Worm (Caenorhabditis elegans) whole organism, late embryonic: ENCODE measurements around the gene rab-33.

Experiments used
- C08G9.2 ChIP-seq: sonication (generic microtip); optimal IDR thresholded peaks from 2 replicates; lab custom pipeline; 2016; ENCODE audit warnings: mild to moderate bottlenecking, missing genetic modification characterization, moderate library complexity, missing compliant biosample characterization
- C38D4.7 ChIP-seq: fragments of 200-800 bp; sonication (Bioruptor generic); optimal IDR thresholded peaks from 2 replicates; lab custom pipeline; 2018; ENCODE audit warnings: mild to moderate bottlenecking, missing genetic modification characterization, moderate library complexity, missing compliant biosample characterization
- F13H6.1 ChIP-seq: sonication (generic microtip); optimal IDR thresholded peaks from 2 replicates; lab custom pipeline; 2016; ENCODE audit warnings: missing genetic modification characterization, missing compliant biosample characterization
- K02D7.2 ChIP-seq: sonication (generic microtip); optimal IDR thresholded peaks from 2 replicates; lab custom pipeline; 2017; ENCODE audit warnings: mild to moderate bottlenecking, missing genetic modification characterization, missing compliant biosample characterization
- K09A11.1 ChIP-seq: sonication (generic microtip); optimal IDR thresholded peaks from 2 replicates; lab custom pipeline; 2017; ENCODE audit warnings: antibody characterized with exemption, mild to moderate bottlenecking, missing genetic modification characterization, missing compliant biosample characterization; ENCODE audit not compliant: insufficient read depth
- T23F11.4 ChIP-seq: fragments of 200-800 bp; sonication (Bioruptor generic); optimal IDR thresholded peaks from 2 replicates; lab custom pipeline; 2018; ENCODE audit warnings: mild to moderate bottlenecking, missing genetic modification characterization, missing compliant biosample characterization
- ahr-1 ChIP-seq: sonication (generic microtip); optimal IDR thresholded peaks from 2 replicates; lab custom pipeline; 2016; ENCODE audit warnings: missing genetic modification characterization, missing compliant biosample characterization
- ama-1 ChIP-seq: fragments of 150-350 bp; optimal IDR thresholded peaks from 2 replicates; lab custom pipeline; 2014
- ceh-18 ChIP-seq: sonication (generic microtip); optimal IDR thresholded peaks from 2 replicates; lab custom pipeline; 2016; ENCODE audit warnings: missing genetic modification characterization, missing compliant biosample characterization
- ceh-19 ChIP-seq: fragments of 200-800 bp; sonication (Bioruptor generic); optimal IDR thresholded peaks from 2 replicates; lab custom pipeline; 2018; ENCODE audit warnings: mild to moderate bottlenecking, missing genetic modification characterization, missing compliant biosample characterization
- ceh-2 ChIP-seq: sonication (generic microtip); optimal IDR thresholded peaks from 2 replicates; lab custom pipeline; 2016; ENCODE audit warnings: missing genotype, missing genetic modification characterization, missing compliant biosample characterization
- ceh-22 ChIP-seq: sonication (generic microtip); optimal IDR thresholded peaks from 2 replicates; lab custom pipeline; 2017; ENCODE audit warnings: missing biosample characterization, missing genetic modification characterization
- ceh-24 ChIP-seq: sonication (generic microtip); optimal IDR thresholded peaks from 2 replicates; lab custom pipeline; 2016; ENCODE audit warnings: mild to moderate bottlenecking, missing genetic modification characterization, missing compliant biosample characterization
- ceh-30 ChIP-seq: fragments of 150-350 bp; optimal IDR thresholded peaks from 2 replicates; lab custom pipeline; 2014; ENCODE audit warnings: missing biosample characterization, missing genetic modification characterization
- ceh-31 ChIP-seq: sonication (generic microtip); optimal IDR thresholded peaks from 2 replicates; lab custom pipeline; 2016; ENCODE audit warnings: missing genetic modification characterization, missing compliant biosample characterization
- ceh-6 ChIP-seq: fragments of 200-800 bp; sonication (Bioruptor generic); optimal IDR thresholded peaks from 2 replicates; lab custom pipeline; 2018; ENCODE audit warnings: mild to moderate bottlenecking, missing genetic modification characterization, missing compliant biosample characterization
- ceh-9 ChIP-seq: sonication (generic microtip); optimal IDR thresholded peaks from 2 replicates; lab custom pipeline; 2016; ENCODE audit warnings: mild to moderate bottlenecking, missing genetic modification characterization, inconsistent platforms, missing compliant biosample characterization
- che-1 ChIP-seq: sonication (generic microtip); optimal IDR thresholded peaks from 2 replicates; lab custom pipeline; 2016; ENCODE audit warnings: mild to moderate bottlenecking, missing genetic modification characterization, missing compliant biosample characterization
- dmd-4 ChIP-seq: sonication (generic microtip); optimal IDR thresholded peaks from 2 replicates; lab custom pipeline; 2016; ENCODE audit warnings: borderline replicate concordance, missing genetic modification characterization, missing compliant biosample characterization
- dve-1 ChIP-seq: sonication (generic microtip); optimal IDR thresholded peaks from 2 replicates; lab custom pipeline; 2017; ENCODE audit warnings: antibody characterized with exemption, mild to moderate bottlenecking, missing genetic modification characterization, missing compliant biosample characterization
- elt-2 ChIP-seq: sonication (generic microtip); optimal IDR thresholded peaks from 2 replicates; lab custom pipeline; 2016; ENCODE audit warnings: missing genetic modification reagents, missing genetic modification characterization, missing compliant biosample characterization
- elt-4 ChIP-seq: sonication (generic microtip); optimal IDR thresholded peaks from 2 replicates; lab custom pipeline; 2016; ENCODE audit warnings: missing genetic modification characterization, missing compliant biosample characterization
- fkh-10 ChIP-seq: fragments of 150-350 bp; optimal IDR thresholded peaks from 2 replicates; lab custom pipeline; 2014; ENCODE audit warnings: missing biosample characterization, missing genetic modification reagents, missing genetic modification characterization
- fkh-6 ChIP-seq: sonication (generic microtip); optimal IDR thresholded peaks from 2 replicates; lab custom pipeline; 2016; ENCODE audit warnings: missing genetic modification characterization, missing compliant biosample characterization
- gmeb-2 ChIP-seq: sonication (generic microtip); optimal IDR thresholded peaks from 2 replicates; lab custom pipeline; 2016; ENCODE audit warnings: missing genetic modification characterization, inconsistent platforms, missing compliant biosample characterization
- hlh-13 ChIP-seq: fragments of 200-800 bp; sonication (Bioruptor generic); optimal IDR thresholded peaks from 2 replicates; lab custom pipeline; 2018; ENCODE audit warnings: mild to moderate bottlenecking, missing genetic modification characterization, missing compliant biosample characterization
- hlh-15 ChIP-seq: sonication (generic microtip); optimal IDR thresholded peaks from 2 replicates; lab custom pipeline; 2016; ENCODE audit warnings: missing genetic modification characterization, missing compliant biosample characterization
- hlh-8 ChIP-seq: sonication (generic microtip); optimal IDR thresholded peaks from 2 replicates; lab custom pipeline; 2016; ENCODE audit warnings: missing genotype, missing genetic modification characterization, missing compliant biosample characterization
- lim-6 ChIP-seq: sonication (generic microtip); optimal IDR thresholded peaks from 2 replicates; lab custom pipeline; 2016; ENCODE audit warnings: missing genetic modification characterization, missing compliant biosample characterization
- madf-2 ChIP-seq: sonication (generic microtip); optimal IDR thresholded peaks from 2 replicates; lab custom pipeline; 2017; ENCODE audit warnings: missing genetic modification characterization, missing compliant biosample characterization
- mec-3 ChIP-seq: sonication (generic microtip); optimal IDR thresholded peaks from 2 replicates; lab custom pipeline; 2016; ENCODE audit warnings: borderline replicate concordance, missing genetic modification characterization, missing compliant biosample characterization
- nhr-11 ChIP-seq: fragments of 150-350 bp; optimal IDR thresholded peaks from 2 replicates; lab custom pipeline; 2014; ENCODE audit warnings: missing biosample characterization, missing genetic modification characterization
- npax-4 ChIP-seq: sonication (generic microtip); optimal IDR thresholded peaks from 2 replicates; lab custom pipeline; 2016; ENCODE audit warnings: missing genetic modification characterization, missing compliant biosample characterization
- odd-2 ChIP-seq: sonication (generic microtip); optimal IDR thresholded peaks from 2 replicates; lab custom pipeline; 2017; ENCODE audit warnings: antibody characterized with exemption, mild to moderate bottlenecking, missing genetic modification characterization, missing compliant biosample characterization
- pag-3 ChIP-seq: sonication (generic microtip); optimal IDR thresholded peaks from 2 replicates; lab custom pipeline; 2016; ENCODE audit warnings: missing compliant biosample characterization, missing genetic modification characterization, borderline replicate concordance
- pat-9 ChIP-seq: fragments of 200-800 bp; sonication (Bioruptor generic); optimal IDR thresholded peaks from 2 replicates; lab custom pipeline; 2018; ENCODE audit warnings: mild to moderate bottlenecking, missing genetic modification characterization, moderate library complexity, missing compliant biosample characterization
- pha-4 ChIP-seq: fragments of 150-350 bp; optimal IDR thresholded peaks from 2 replicates; lab custom pipeline; 2018; ENCODE audit warnings: missing biosample characterization, missing genetic modification reagents, missing genetic modification characterization
- pqm-1 ChIP-seq: sonication (generic microtip); optimal IDR thresholded peaks from 2 replicates; lab custom pipeline; 2016; ENCODE audit warnings: missing genetic modification characterization, missing compliant biosample characterization
- pros-1 ChIP-seq: fragments of 150-350 bp; optimal IDR thresholded peaks from 2 replicates; lab custom pipeline; 2014; ENCODE audit warnings: missing biosample characterization, missing genetic modification reagents, missing genetic modification characterization
- ref-2 ChIP-seq: sonication (generic microtip); optimal IDR thresholded peaks from 2 replicates; lab custom pipeline; 2016; ENCODE audit warnings: missing genetic modification characterization, missing compliant biosample characterization
- rnt-1 ChIP-seq: sonication (generic microtip); optimal IDR thresholded peaks from 2 replicates; lab custom pipeline; 2016; ENCODE audit warnings: missing genetic modification characterization, missing compliant biosample characterization
- sox-2 ChIP-seq: fragments of 200-800 bp; sonication (Bioruptor generic); IDR thresholded peaks from 2 replicates; pipeline ENCODE4 v1.3.6; 2022; ENCODE audit warnings: missing genetic modification reagents, missing genetic modification characterization, missing compliant biosample characterization
- syd-9 ChIP-seq: sonication (generic microtip); optimal IDR thresholded peaks from 2 replicates; lab custom pipeline; 2016; ENCODE audit warnings: mild to moderate bottlenecking, missing genetic modification characterization, moderate library complexity, missing compliant biosample characterization
- tbx-2 ChIP-seq: sonication (generic microtip); optimal IDR thresholded peaks from 2 replicates; lab custom pipeline; 2016; ENCODE audit warnings: missing genetic modification characterization, missing compliant biosample characterization
- ttx-3 ChIP-seq: sonication (generic microtip); optimal IDR thresholded peaks from 2 replicates; lab custom pipeline; 2016; ENCODE audit warnings: missing genetic modification reagents, missing genetic modification characterization, missing compliant biosample characterization
- unc-55 ChIP-seq: sonication (generic microtip); optimal IDR thresholded peaks from 2 replicates; lab custom pipeline; 2017; ENCODE audit warnings: missing biosample characterization, missing genetic modification reagents, missing genetic modification characterization
- ztf-16 ChIP-seq: sonication (generic microtip); optimal IDR thresholded peaks from 2 replicates; lab custom pipeline; 2017; ENCODE audit warnings: missing genetic modification characterization, missing compliant biosample characterization

Gene rab-33

DNA sequence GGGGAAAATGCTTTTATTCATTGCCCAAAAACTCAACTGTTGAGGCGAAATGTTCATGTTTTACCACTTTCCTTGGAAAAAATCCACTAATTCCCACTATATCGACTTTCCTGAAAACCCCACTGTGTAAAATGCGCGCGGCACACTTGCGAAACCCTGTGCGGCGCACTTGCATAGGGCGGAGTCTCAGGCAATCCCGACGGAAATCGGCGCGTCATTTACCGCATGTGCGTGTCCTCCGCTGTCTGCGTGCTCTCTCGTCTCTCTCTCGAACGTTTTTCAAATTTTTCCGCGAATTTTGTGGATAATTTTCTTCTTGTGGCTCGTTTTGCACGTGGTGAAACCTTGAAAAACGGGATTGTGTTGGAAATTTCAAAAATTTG lies 42.5 kb downstream of the rab-33 start, which contains the start of gene atx-2 (continued):
- TF ChIP-seq pqm-1 (tag; lab: Kevin White, UChicago), result peak; percentile 92
- TF ChIP-seq npax-4, result peak; percentile 89
- peak; percentile 98 for TF ChIP-seq gmeb-2 (tag; lab: Kevin White, UChicago)
- TF ChIP-seq ama-1 (lab: Kevin White, UChicago), result no peak
- TF ChIP-seq dve-1 (tag; lab: Kevin White, UChicago), result peak; percentile 78
- peak; percentile 87 for TF ChIP-seq ceh-9
- peak; percentile 95 for TF ChIP-seq C08G9.2 (tag; lab: Kevin White, UChicago)
- peak; percentile 48 for TF ChIP-seq unc-55 (GFP tag; lab: Kevin White, UChicago)
- TF ChIP-seq rnt-1 (tag; lab: Kevin White, UChicago), result peak; percentile 99
- TF ChIP-seq pha-4 (tag; lab: Kevin White, UChicago), result no peak
- peak; percentile 92 for TF ChIP-seq odd-2 (tag; lab: Kevin White, UChicago)
- TF ChIP-seq syd-9, result peak; percentile 98
- TF ChIP-seq pros-1 (tag; lab: Kevin White, UChicago), result peak; percentile 22
- peak; percentile 98 for TF ChIP-seq ceh-19 (GFP tag; lab: Kevin White, UChicago)
- peak; percentile 98 for TF ChIP-seq K02D7.2 (tag; lab: Kevin White, UChicago)
- TF ChIP-seq hlh-15 (tag; lab: Kevin White, UChicago), result peak; percentile 96
- peak; percentile 98 for TF ChIP-seq lim-6 (tag; lab: Kevin White, UChicago)

DNA sequence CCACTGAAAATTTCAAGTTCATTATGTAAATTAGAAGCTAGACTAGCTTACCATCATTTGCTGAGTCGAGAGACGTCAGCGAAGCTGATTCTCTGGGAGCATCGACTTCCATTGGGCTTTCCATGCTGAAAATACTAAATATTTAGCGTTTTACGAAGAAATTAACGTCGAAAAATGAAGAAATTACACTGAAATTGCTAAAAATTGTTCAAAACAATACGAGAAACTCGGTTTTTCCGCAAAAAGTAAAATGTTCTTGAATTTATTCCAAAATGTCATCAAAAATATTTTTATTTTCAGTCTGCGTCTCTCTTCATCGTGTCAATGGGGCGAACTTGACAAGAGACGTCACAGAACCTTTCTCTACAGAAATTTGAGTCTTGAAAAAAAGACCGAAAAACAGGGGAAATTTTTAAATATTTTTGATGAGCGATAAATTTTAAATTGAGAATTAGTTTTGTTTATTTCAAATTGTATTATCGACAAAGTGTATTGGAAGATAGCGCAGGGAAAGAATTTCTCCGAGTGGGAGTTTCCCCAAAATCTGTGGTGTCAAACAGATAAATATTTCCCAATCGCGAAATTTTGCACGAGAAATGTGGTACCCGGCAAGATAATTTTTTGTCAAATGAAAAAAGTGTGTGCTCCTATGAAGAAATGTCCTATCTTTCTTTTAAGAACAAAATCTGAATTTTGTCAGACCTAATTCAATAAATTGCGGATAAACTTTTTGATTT lies 43.1 kb downstream of the rab-33 start, which contains the start of gene ecps-1:
Gene ecps-1 (minus strand): TSS at position 125 of the 737 bp plus-strand sequence.
- TF ChIP-seq ref-2 (tag; lab: Kevin White, UChicago) (peak; percentile 93), K02D7.2 (tag; lab: Kevin White, UChicago) (no peak), gmeb-2 (tag; lab: Kevin White, UChicago) (no peak), hlh-13 (no peak), madf-2 (no peak), dmd-4 (tag; lab: Kevin White, UChicago) (peak; percentile 28), nhr-11 (tag; lab: Kevin White, UChicago) (no peak), npax-4 (no peak), C38D4.7 (GFP tag; lab: Kevin White, UChicago) (no peak), pqm-1 (tag; lab: Kevin White, UChicago) (peak; percentile 70), ceh-24 (tag; lab: Kevin White, UChicago) (no peak), fkh-10 (no peak), tbx-2 (peak; percentile 97), ama-1 (lab: Kevin White, UChicago) (no peak), ceh-30 (tag; lab: Kevin White, UChicago) (peak; percentile 21), mec-3 (tag; lab: Kevin White, UChicago) (no peak), ceh-31 (tag; lab: Kevin White, UChicago) (peak; percentile 99), fkh-6 (peak; percentile 39), hlh-15 (tag; lab: Kevin White, UChicago) (peak; percentile 21), ttx-3 (no peak), C08G9.2 (tag; lab: Kevin White, UChicago) (peak; percentile 97), pat-9 (tag; lab: Kevin White, UChicago) (no peak), ceh-2 (peak; percentile 87), elt-4 (tag; lab: Kevin White, UChicago) (no peak), ceh-6 (GFP tag; lab: Kevin White, UChicago) (no peak), pros-1 (tag; lab: Kevin White, UChicago) (no peak), rnt-1 (tag; lab: Kevin White, UChicago) (peak; percentile 94), sox-2 (GFP tag; lab: Robert Waterston, UW) (no peak), ahr-1 (tag; lab: Kevin White, UChicago) (peak; percentile 45), elt-2 (tag; lab: Kevin White, UChicago) (no peak), K09A11.1 (tag; lab: Kevin White, UChicago) (no peak), odd-2 (tag; lab: Kevin White, UChicago) (no peak), pag-3 (tag; lab: Kevin White, UChicago) (no peak), ztf-16 (tag; lab: Kevin White, UChicago) (peak; percentile 42), lim-6 (tag; lab: Kevin White, UChicago) (peak; percentile 90), hlh-8 (tag; lab: Kevin White, UChicago) (peak; percentile 42), ceh-18 (peak; percentile 30), ceh-22 (tag; lab: Kevin White, UChicago) (no peak), F13H6.1 (tag; lab: Kevin White, UChicago) (peak; percentile 22), syd-9 (no peak), ceh-19 (GFP tag; lab: Kevin White, UChicago) (no peak), che-1 (no peak), T23F11.4 (GFP tag; lab: Kevin White, UChicago) (no peak)
